Fruit fly (Drosophila melanogaster): Measurements from ENCODE around the gene CG8924.

DNA sequence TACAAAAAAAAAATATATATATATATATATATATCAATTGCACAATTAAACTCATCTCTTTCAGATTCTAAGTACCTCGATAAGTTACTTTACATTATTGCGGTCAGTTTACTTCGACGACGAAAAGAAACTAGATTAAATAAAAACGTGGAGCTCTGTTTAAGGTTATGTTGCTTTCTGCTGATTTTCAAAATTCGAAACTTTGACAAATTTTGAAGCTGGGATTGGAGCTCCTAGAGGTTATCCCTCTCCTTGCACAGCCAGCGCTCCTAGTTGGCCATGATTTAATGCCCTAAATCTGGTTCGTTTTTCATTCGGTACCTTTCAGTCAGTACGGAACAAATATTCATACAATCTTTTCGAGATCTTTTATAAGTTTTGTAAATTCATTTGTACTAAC is 35.7 kb downstream of the CG8924 start, which contains the start of gene CG42766:
- TF ChIP-seq CG13894 (tag; optimal IDR thresholded peaks at IDR 0.05) (no peak), Sox102F (GFP tag; optimal IDR thresholded peaks at IDR 0.05) (no peak), CG13424 (tag; optimal IDR thresholded peaks at IDR 0.05) (no peak), pb (GFP tag; optimal IDR thresholded peaks at IDR 0.05) (no peak), CG3407 (GFP tag; optimal IDR thresholded peaks at IDR 0.05) (no peak)

All from whole organism, embryonic.